Worm (Caenorhabditis elegans): ENCODE measurements around the gene R05G9.5.

- no peak for TF ChIP-seq ref-1 (GFP tag; conservative IDR thresholded peaks at IDR 0.05)
- TF ChIP-seq flt-1 (GFP tag; IDR thresholded peaks at IDR 0.05) = no peak
- no peak for TF ChIP-seq klf-2 (GFP tag; conservative IDR thresholded peaks at IDR 0.05)
- no peak for TF ChIP-seq med-1 (GFP tag; optimal IDR thresholded peaks at IDR 0.05; ENCODE audit: insufficient read depth)
Measured at ce11 chrII:6501420-6501819, 1.4 kb upstream of the R05G9.5 start, which contains the start of gene R05G9.3.
